Worm (Caenorhabditis elegans) whole organism, L2 larva: ENCODE measurements around the gene F27E5.5.

ENCODE experiments used
- C34F6.9 ChIP-seq: fragments of 150-350 bp; optimal IDR thresholded peaks from 2 replicates; lab custom pipeline; 2014; ENCODE audit warnings: missing biosample characterization, missing genetic modification characterization
- F13H6.1 ChIP-seq: sonication (generic microtip); optimal IDR thresholded peaks from 2 replicates; lab custom pipeline; 2016; ENCODE audit warnings: missing genetic modification characterization, missing compliant biosample characterization
- R02D3.7 ChIP-seq: fragments of 150-350 bp; optimal IDR thresholded peaks from 2 replicates; lab custom pipeline; 2014; ENCODE audit warnings: missing biosample characterization, missing genetic modification characterization
- ZK546.5 ChIP-seq: sonication (generic microtip); optimal IDR thresholded peaks from 2 replicates; lab custom pipeline; 2017; ENCODE audit warnings: missing biosample characterization, missing genetic modification characterization
- alr-1 ChIP-seq: fragments of 150-350 bp; optimal IDR thresholded peaks from 2 replicates; lab custom pipeline; 2014; ENCODE audit warnings: missing biosample characterization, missing genetic modification characterization
- aly-2 ChIP-seq: fragments of 150-350 bp; optimal IDR thresholded peaks from 2 replicates; lab custom pipeline; 2014; ENCODE audit warnings: missing biosample characterization, missing genetic modification characterization
- ceh-16 ChIP-seq: fragments of 150-350 bp; optimal IDR thresholded peaks from 2 replicates; lab custom pipeline; 2014; ENCODE audit warnings: missing biosample characterization, missing genetic modification characterization
- ceh-82 ChIP-seq: fragments of 150-350 bp; optimal IDR thresholded peaks from 2 replicates; lab custom pipeline; 2014; ENCODE audit warnings: missing biosample characterization, missing genetic modification characterization
- crh-2 ChIP-seq: sonication (generic microtip); optimal IDR thresholded peaks from 2 replicates; lab custom pipeline; 2017; ENCODE audit warnings: missing biosample characterization, missing genetic modification characterization
- dmd-4 ChIP-seq: sonication (generic microtip); optimal IDR thresholded peaks from 2 replicates; lab custom pipeline; 2017; ENCODE audit warnings: missing biosample characterization, missing genetic modification characterization
- egl-27 ChIP-seq: sonication (generic microtip); optimal IDR thresholded peaks from 3 replicates; lab custom pipeline; 2017; ENCODE audit warnings: missing biosample characterization, missing genetic modification reagents, missing genetic modification characterization
- elt-3 ChIP-seq: sonication (generic microtip); optimal IDR thresholded peaks from 2 replicates; lab custom pipeline; 2017; ENCODE audit warnings: missing biosample characterization, missing genetic modification characterization
- fos-1 ChIP-seq: fragments of 150-350 bp; optimal IDR thresholded peaks from 2 replicates; lab custom pipeline; 2014; ENCODE audit warnings: missing biosample characterization, missing genetic modification characterization
- gmeb-1 ChIP-seq: fragments of 150-350 bp; optimal IDR thresholded peaks from 2 replicates; lab custom pipeline; 2014; ENCODE audit warnings: missing biosample characterization, missing genetic modification characterization
- lin-11 ChIP-seq: fragments of 150-350 bp; sonication (generic microtip); optimal IDR thresholded peaks from 2 replicates; lab custom pipeline; 2014; ENCODE audit warnings: missing biosample characterization, missing genetic modification characterization, inconsistent platforms, mixed read lengths
- lin-39 ChIP-seq: fragments of 150-350 bp; optimal IDR thresholded peaks from 2 replicates; lab custom pipeline; 2014; ENCODE audit warnings: missing biosample characterization, missing genetic modification reagents, missing genetic modification characterization
- lsy-2 ChIP-seq, 2 experiments: fragments of 150-350 bp in 1 of 2; sonication (generic microtip) in 1 of 2; optimal IDR thresholded peaks; 2 replicates each; lab custom pipeline; 2014 to 2017; ENCODE audit warnings: missing biosample characterization in 2 of 2, missing genetic modification characterization in 2 of 2
- mab-5 ChIP-seq: fragments of 150-350 bp; optimal IDR thresholded peaks from 2 replicates; lab custom pipeline; 2014; ENCODE audit warnings: missing biosample characterization, missing genetic modification characterization
- mbf-1 ChIP-seq: sonication (generic microtip); optimal IDR thresholded peaks from 2 replicates; lab custom pipeline; 2017; ENCODE audit warnings: missing biosample characterization, missing genetic modification characterization
- nhr-10 ChIP-seq: sonication (generic microtip); optimal IDR thresholded peaks from 2 replicates; lab custom pipeline; 2017; ENCODE audit warnings: missing biosample characterization, missing genetic modification characterization
- nhr-12 ChIP-seq: fragments of 150-350 bp; optimal IDR thresholded peaks from 2 replicates; lab custom pipeline; 2014; ENCODE audit warnings: missing biosample characterization, missing genetic modification characterization
- nhr-129 ChIP-seq: fragments of 150-350 bp; optimal IDR thresholded peaks from 2 replicates; lab custom pipeline; 2014; ENCODE audit warnings: missing biosample characterization, missing genetic modification characterization
- nhr-21 ChIP-seq: fragments of 150-350 bp; optimal IDR thresholded peaks from 2 replicates; lab custom pipeline; 2014; ENCODE audit warnings: missing biosample characterization, missing genetic modification characterization
- nhr-23 ChIP-seq: fragments of 150-350 bp; optimal IDR thresholded peaks from 2 replicates; lab custom pipeline; 2014; ENCODE audit warnings: missing biosample characterization, missing genetic modification reagents, missing genetic modification characterization
- nhr-237 ChIP-seq: fragments of 150-350 bp; optimal IDR thresholded peaks from 2 replicates; lab custom pipeline; 2014; ENCODE audit warnings: missing biosample characterization, missing genetic modification characterization
- nhr-25 ChIP-seq: fragments of 150-350 bp; sonication (generic microtip); optimal IDR thresholded peaks from 3 replicates; lab custom pipeline; 2014; ENCODE audit warnings: missing biosample characterization, missing genetic modification characterization
- nhr-77 ChIP-seq: fragments of 150-350 bp; optimal IDR thresholded peaks from 2 replicates; lab custom pipeline; 2014; ENCODE audit warnings: missing biosample characterization, missing genetic modification characterization
- peb-1 ChIP-seq: fragments of 150-350 bp; optimal IDR thresholded peaks from 2 replicates; lab custom pipeline; 2014; ENCODE audit warnings: missing biosample characterization, missing genetic modification characterization
- skn-1 ChIP-seq: sonication (generic microtip); optimal IDR thresholded peaks from 2 replicates; lab custom pipeline; 2017; ENCODE audit warnings: missing biosample characterization, missing genetic modification characterization
- sma-3 ChIP-seq: sonication (generic microtip); optimal IDR thresholded peaks from 2 replicates; lab custom pipeline; 2016; ENCODE audit warnings: missing genetic modification reagents, missing genetic modification characterization, missing compliant biosample characterization
- sma-9 ChIP-seq, 2 experiments: fragments of 150-350 bp in 1 of 2; sonication (generic microtip) in 1 of 2; optimal IDR thresholded peaks; 2 replicates each; lab custom pipeline; 2014 to 2016; ENCODE audit warnings: missing genetic modification characterization in 2 of 2, mild to moderate bottlenecking in 1 of 2, missing biosample characterization in 1 of 2, missing compliant biosample characterization in 1 of 2, missing genetic modification reagents in 1 of 2, moderate library complexity in 1 of 2
- snpc-4 ChIP-seq: fragments of 150-350 bp; optimal IDR thresholded peaks from 2 replicates; lab custom pipeline; 2014; ENCODE audit warnings: missing biosample characterization, missing genetic modification characterization
- unc-39 ChIP-seq: fragments of 150-350 bp; optimal IDR thresholded peaks from 2 replicates; lab custom pipeline; 2014; ENCODE audit warnings: missing biosample characterization, missing genetic modification characterization
- unc-55 ChIP-seq: fragments of 150-350 bp; sonication (generic microtip); optimal IDR thresholded peaks from 3 replicates; lab custom pipeline; 2014; ENCODE audit warnings: missing biosample characterization, missing genetic modification reagents, missing genetic modification characterization
- unc-62 ChIP-seq: fragments of 150-350 bp; optimal IDR thresholded peaks from 2 replicates; lab custom pipeline; 2014; ENCODE audit warnings: missing biosample characterization, missing genetic modification reagents, missing genetic modification characterization
- ztf-1 ChIP-seq: fragments of 200-800 bp; sonication (Bioruptor generic); conservative IDR thresholded peaks from 2 replicates; pipeline ENCODE4 v1.3.6; 2022; ENCODE audit warnings: missing genetic modification characterization, missing compliant biosample characterization
- ztf-11 ChIP-seq: sonication (generic microtip); optimal IDR thresholded peaks from 2 replicates; lab custom pipeline; 2017; ENCODE audit warnings: missing biosample characterization, missing genetic modification characterization
- ztf-4 ChIP-seq: fragments of 150-350 bp; optimal IDR thresholded peaks from 2 replicates; lab custom pipeline; 2014; ENCODE audit warnings: missing biosample characterization, missing genetic modification characterization

The F27E5.5 gene

DNA sequence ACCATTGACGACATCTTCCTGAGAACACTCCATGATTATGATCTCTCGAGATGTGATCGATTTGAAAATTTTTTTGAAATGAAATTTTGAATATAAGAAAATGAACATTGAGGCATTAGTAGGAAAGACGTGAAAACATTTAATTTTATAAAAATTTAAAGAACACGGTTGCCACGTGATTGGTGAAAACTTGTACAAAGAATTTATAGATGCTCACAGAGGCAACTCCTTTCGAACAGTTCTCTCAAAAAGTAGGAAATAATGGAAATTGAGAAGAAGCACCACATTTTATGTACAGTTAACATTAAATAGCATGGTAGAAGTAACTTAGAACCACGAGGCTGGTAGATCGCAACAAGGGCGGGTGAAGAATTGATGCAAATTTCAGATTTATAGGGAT is 24.8 kb downstream of the F27E5.5 start, which contains the start of gene ZK945.6:
ZK945.6 (minus strand) TSS at position 101 of the 400 bp plus-strand sequence.
- TF ChIP-seq dmd-4 (tag; lab: Kevin White, UChicago) (no peak), ZK546.5 (tag; lab: Kevin White, UChicago) (no peak), mbf-1 (tag; lab: Kevin White, UChicago) (no peak), egl-27 (tag; lab: Kevin White, UChicago) (no peak), unc-55 (GFP tag; lab: Kevin White, UChicago) (no peak), ztf-11 (tag; lab: Kevin White, UChicago) (no peak), unc-62 (GFP tag; lab: Kevin White, UChicago) (no peak)

DNA sequence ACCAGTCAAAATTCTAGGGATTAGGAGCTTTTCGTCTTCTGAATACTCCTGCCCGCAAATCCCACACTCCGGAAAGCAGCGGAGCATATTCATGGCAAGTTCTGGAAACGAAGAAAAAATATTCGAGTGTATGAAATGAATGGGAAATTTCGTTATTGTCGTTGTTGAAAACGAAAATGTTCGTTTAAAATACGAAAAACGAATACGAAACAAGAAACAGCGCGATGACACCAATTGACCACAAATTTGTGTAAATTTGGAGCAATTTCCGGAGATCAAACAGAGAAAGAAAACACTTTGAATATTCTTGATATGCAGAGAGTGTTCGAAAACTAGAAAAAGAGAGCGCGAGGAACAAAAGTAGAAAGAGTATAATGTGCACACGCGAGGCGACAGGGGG is 26.1 kb downstream of the F27E5.5 start, which contains the start of gene ZK945.4:
ZK945.4 (minus strand) TSS at position 101 of the 400 bp plus-strand sequence.
- TF ChIP-seq ztf-11 (tag; lab: Kevin White, UChicago): no peak
- TF ChIP-seq lin-39 (tag; lab: Kevin White, UChicago): no peak
- no peak for TF ChIP-seq ZK546.5 (tag; lab: Kevin White, UChicago)
- TF ChIP-seq egl-27 (tag; lab: Kevin White, UChicago): no peak
- TF ChIP-seq ztf-1 (GFP tag; lab: Robert Waterston, UW): no peak
- TF ChIP-seq dmd-4 (tag; lab: Kevin White, UChicago): no peak
- TF ChIP-seq snpc-4 (tag; lab: Kevin White, UChicago): no peak
- TF ChIP-seq nhr-21 (tag; lab: Kevin White, UChicago): no peak
- TF ChIP-seq ztf-4: no peak
- no peak for TF ChIP-seq unc-55 (GFP tag; lab: Kevin White, UChicago)
- TF ChIP-seq, all 48 proteins: peak for 0

DNA sequence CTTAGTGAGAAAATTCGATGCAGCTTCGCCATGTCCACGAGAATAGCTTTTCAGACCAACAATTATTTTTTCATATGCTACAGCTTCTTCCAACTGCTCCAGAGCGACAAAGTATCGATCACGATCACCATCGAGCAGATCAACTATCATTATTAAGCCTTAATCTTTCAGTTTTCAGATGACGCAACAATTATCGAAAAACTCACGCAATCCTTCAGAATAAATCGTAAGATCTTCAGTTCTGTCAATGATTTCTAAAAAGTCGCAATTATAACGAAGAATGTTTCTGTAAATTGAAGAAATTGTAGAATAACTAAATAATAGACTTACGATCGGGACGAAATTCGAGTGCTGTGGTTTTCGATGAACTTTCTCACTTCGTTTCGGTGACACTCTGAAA is 28.4 kb downstream of the F27E5.5 start:
- no peak for TF ChIP-seq aly-2 (tag; lab: Kevin White, UChicago)
- TF ChIP-seq F13H6.1: no peak
- TF ChIP-seq lin-11: no peak

DNA sequence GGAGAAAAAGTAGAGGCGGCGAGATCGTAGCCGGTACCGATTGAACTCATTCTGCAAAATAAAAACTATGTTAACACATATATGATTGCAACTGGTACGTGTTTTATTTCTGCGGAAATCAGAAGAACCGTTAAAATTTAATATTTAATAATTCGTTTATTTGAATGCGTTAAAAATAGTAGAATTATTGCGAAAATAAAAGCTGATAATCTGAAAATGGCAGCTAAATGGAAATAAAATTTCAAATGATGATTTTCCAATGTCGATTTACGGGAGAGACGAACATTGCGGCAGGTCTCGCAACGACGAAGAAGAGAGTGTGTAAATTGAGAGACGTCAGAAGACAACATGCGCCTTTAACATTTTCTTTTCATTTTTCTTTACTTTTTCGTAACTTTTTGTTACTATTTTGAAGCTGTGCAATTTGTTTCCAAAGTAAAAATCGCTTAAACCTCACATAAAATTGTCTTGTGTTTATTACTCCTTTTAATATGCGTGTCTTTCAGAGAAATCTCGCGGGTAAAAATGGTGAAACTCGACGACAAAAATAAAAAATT is 31.8 kb downstream of the F27E5.5 start, which contains the start of the genes pas-7 and puf-12:
pas-7 (minus strand) TSS at position 51 of the 557 bp plus-strand sequence.
puf-12 (plus strand) TSS at position 507 of the 557 bp plus-strand sequence.
- TF ChIP-seq nhr-129 (tag; lab: Kevin White, UChicago) (peak; percentile 59), nhr-12 (no peak), unc-55 (GFP tag; lab: Kevin White, UChicago) (peak; percentile 67), nhr-25 (tag; lab: Kevin White, UChicago) (no peak), mab-5 (tag; lab: Kevin White, UChicago) (no peak), skn-1 (tag; lab: Kevin White, UChicago) (peak; percentile 63), egl-27 (tag; lab: Kevin White, UChicago) (no peak), C34F6.9 (tag; lab: Kevin White, UChicago) (peak; percentile 65), R02D3.7 (peak; percentile 5), aly-2 (tag; lab: Kevin White, UChicago) (no peak), fos-1 (tag; lab: Kevin White, UChicago) (no peak), elt-3 (tag; lab: Kevin White, UChicago) (no peak), nhr-237 (no peak), ceh-82 (no peak), crh-2 (tag; lab: Kevin White, UChicago) (no peak), ceh-16 (tag; lab: Kevin White, UChicago) (no peak), peb-1 (no peak), sma-3 (GFP tag; lab: Kevin White, UChicago) (no peak), lsy-2 (tag; optimal IDR thresholded peaks at IDR 0.05; lab: Kevin White, UChicago) (peak in 1 of 2 experiments; percentile 77), gmeb-1 (tag; lab: Kevin White, UChicago) (no peak), unc-39 (no peak)

DNA sequence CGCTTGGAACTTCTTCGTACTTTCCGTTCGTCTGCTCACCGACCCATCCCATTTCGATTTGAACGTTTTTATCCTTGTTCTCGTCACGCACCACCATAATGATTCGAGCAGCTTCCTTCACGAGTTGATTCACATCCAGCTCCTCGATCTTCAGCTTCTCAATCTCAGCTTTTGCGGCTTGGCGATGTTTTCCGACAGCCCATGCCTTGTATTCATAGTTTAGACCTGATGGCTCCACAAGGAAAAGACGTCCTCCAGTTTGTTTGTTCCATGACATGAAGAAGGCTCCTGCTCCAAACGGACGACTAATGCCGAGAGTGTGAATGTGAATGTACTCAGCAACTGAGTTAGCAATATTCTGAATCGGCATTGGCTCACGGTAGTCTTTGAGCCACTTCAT is 32.6 kb downstream of the F27E5.5 start:
- no peak for TF ChIP-seq peb-1
- no peak for TF ChIP-seq sma-3 (GFP tag; lab: Kevin White, UChicago)
- no peak for TF ChIP-seq nhr-23 (tag; lab: Kevin White, UChicago)
- no peak for TF ChIP-seq alr-1 (tag; lab: Kevin White, UChicago)
- TF ChIP-seq nhr-10 (tag; lab: Kevin White, UChicago): no peak
- TF ChIP-seq sma-9 (GFP tag; optimal IDR thresholded peaks at IDR 0.05; lab: Kevin White, UChicago): no peak
- TF ChIP-seq sma-9 (tag; optimal IDR thresholded peaks at IDR 0.05; lab: Kevin White, UChicago): no peak
- no peak for TF ChIP-seq dmd-4 (tag; lab: Kevin White, UChicago)
- TF ChIP-seq unc-62 (GFP tag; lab: Kevin White, UChicago): no peak
- no peak for TF ChIP-seq fos-1 (tag; lab: Kevin White, UChicago)
- no peak for TF ChIP-seq mbf-1 (tag; lab: Kevin White, UChicago)
- no peak for TF ChIP-seq nhr-129 (tag; lab: Kevin White, UChicago)
- TF ChIP-seq nhr-77: no peak
